Worm (Caenorhabditis elegans): ENCODE data around the gene clec-33.

DNA sequence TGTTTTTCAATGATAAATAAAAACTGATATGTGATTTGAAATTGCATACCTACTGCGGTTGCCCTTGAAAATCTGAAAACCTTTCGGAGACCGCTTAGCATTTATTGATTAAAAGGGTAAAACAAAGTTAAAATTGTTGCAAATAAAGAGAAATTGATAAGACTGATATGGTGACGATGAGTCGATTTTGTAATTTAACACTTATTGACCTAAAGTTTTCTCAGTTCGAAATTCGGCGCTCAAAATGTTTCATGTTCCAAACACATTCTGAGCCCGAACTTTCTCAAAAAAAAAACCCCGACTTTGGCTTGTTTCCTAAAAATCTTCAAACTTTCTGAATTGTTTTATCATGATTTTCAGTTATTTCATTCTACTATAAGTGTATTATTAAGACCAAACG, 28.7 kb downstream of the clec-33 start, which contains the start of gene clec-40:
- TF ChIP-seq nhr-85 (tag) (no peak), nhr-77 (tag; optimal IDR thresholded peaks at IDR 0.05) (no peak), lin-13 (GFP tag; optimal IDR thresholded peaks at IDR 0.05) (no peak), efl-3 (GFP tag; optimal IDR thresholded peaks at IDR 0.05) (no peak), rnt-1 (tag; optimal IDR thresholded peaks at IDR 0.05) (no peak), sup-37 (GFP tag; optimal IDR thresholded peaks at IDR 0.05) (no peak), dsc-1 (tag; optimal IDR thresholded peaks at IDR 0.05) (no peak)
